Fruit fly (Drosophila melanogaster) whole organism, embryonic: Measurements from ENCODE around the gene CG14817.
A peak's percentile ranks its signal among the peaks of the same experiment; 100 is the strongest.

Experiments used
- Adf1 ChIP-seq: fragments of 200-800 bp; sonication (Bioruptor generic); IDR thresholded peaks from 2 replicates; pipeline ENCODE4 v1.3.6; 2022; ENCODE audit warnings: missing biosample characterization, missing genetic modification characterization
- B-H2 ChIP-seq: fragments of 200-800 bp; sonication (Bioruptor generic); optimal IDR thresholded peaks from 2 replicates; lab custom pipeline; 2018; ENCODE audit warnings: missing biosample characterization, mild to moderate bottlenecking, missing genetic modification characterization
- Blimp-1 ChIP-seq: fragments of 200-800 bp; sonication (Bioruptor generic); optimal IDR thresholded peaks from 3 replicates; lab custom pipeline; 2018; ENCODE audit warnings: missing biosample characterization, missing genetic modification characterization, mild to moderate bottlenecking, moderate library complexity, missing genetic modification reagents
- BtbVII ChIP-seq: fragments of 200-800 bp; sonication (Bioruptor generic); optimal IDR thresholded peaks from 3 replicates; lab custom pipeline; 2017; ENCODE audit warnings: missing biosample characterization, mild to moderate bottlenecking, missing genetic modification characterization
- CG10209 ChIP-seq: fragments of 200-800 bp; sonication (Bioruptor generic); optimal IDR thresholded peaks from 3 replicates; lab custom pipeline; 2017; ENCODE audit warnings: missing biosample characterization, mild to moderate bottlenecking, missing genetic modification characterization, missing genetic modification reagents
- CG10431 ChIP-seq: fragments of 200-800 bp; sonication (Bioruptor generic); optimal IDR thresholded peaks from 3 replicates; lab custom pipeline; 2018; ENCODE audit warnings: missing biosample characterization, mild to moderate bottlenecking, missing genetic modification characterization
- CG12299 ChIP-seq: fragments of 200-800 bp; sonication (Bioruptor generic); optimal IDR thresholded peaks from 2 replicates; lab custom pipeline; 2018; ENCODE audit warnings: missing biosample characterization, mild to moderate bottlenecking, missing genetic modification characterization
- CG14667 ChIP-seq: fragments of 200-800 bp; sonication (Bioruptor generic); IDR thresholded peaks from 2 replicates; pipeline ENCODE4 v1.3.6; 2022; ENCODE audit warnings: missing biosample characterization, missing genetic modification characterization
- CG2199 ChIP-seq: fragments of 200-800 bp; sonication (Bioruptor generic); IDR thresholded peaks from 3 replicates; pipeline ENCODE4 v1.3.6; 2022; ENCODE audit warnings: missing biosample characterization, missing genetic modification characterization
- CG2202 ChIP-seq: fragments of 200-800 bp; sonication (Bioruptor generic); optimal IDR thresholded peaks from 2 replicates; lab custom pipeline; 2018; ENCODE audit warnings: missing biosample characterization, mild to moderate bottlenecking, missing genetic modification characterization
- CG6272 ChIP-seq: fragments of 200-800 bp; sonication (Bioruptor generic); IDR thresholded peaks from 2 replicates; pipeline ENCODE4 v1.3.6; 2022; ENCODE audit warnings: missing biosample characterization, missing genetic modification characterization
- CG6791 ChIP-seq: fragments of 200-800 bp; sonication (Bioruptor generic); IDR thresholded peaks from 3 replicates; pipeline ENCODE4 v1.3.6; 2022; ENCODE audit warnings: missing biosample characterization, missing genetic modification characterization; ENCODE audit not compliant: partially characterized antibody
- CG6813 ChIP-seq: fragments of 200-800 bp; sonication (Bioruptor generic); optimal IDR thresholded peaks from 2 replicates; lab custom pipeline; 2017; ENCODE audit warnings: missing biosample characterization, missing genetic modification characterization, mild to moderate bottlenecking, moderate library complexity, missing genetic modification reagents
- CG7987 ChIP-seq: fragments of 200-800 bp; sonication (Bioruptor generic); optimal IDR thresholded peaks from 2 replicates; lab custom pipeline; 2018; ENCODE audit warnings: missing biosample characterization, mild to moderate bottlenecking, missing genetic modification characterization, moderate library complexity
- CG9437 ChIP-seq: fragments of 200-800 bp; sonication (Bioruptor generic); optimal IDR thresholded peaks from 2 replicates; lab custom pipeline; 2018; ENCODE audit warnings: missing biosample characterization, mild to moderate bottlenecking, missing genetic modification characterization
- D ChIP-seq, 2 experiments: fragments of 200-800 bp in 1 of 2; fragments of >200 bp in 1 of 2; sonication (Bioruptor generic) in 1 of 2; optimal IDR thresholded peaks; 2 replicates in 1 of 2; 3 replicates in 1 of 2; lab custom pipeline; 2017; ENCODE audit warnings: mild to moderate bottlenecking in 1 of 2, missing biosample characterization in 1 of 2, missing genetic modification characterization in 1 of 2, missing genetic modification reagents in 1 of 2
- Dbx ChIP-seq: fragments of 200-800 bp; sonication (Bioruptor generic); IDR thresholded peaks from 3 replicates; pipeline ENCODE4 v1.3.6; 2022; ENCODE audit warnings: missing biosample characterization, missing genetic modification characterization
- Dref ChIP-seq: fragments of 200-800 bp; sonication (Bioruptor generic); IDR thresholded peaks from 2 replicates; pipeline ENCODE4 v1.3.6; 2022; ENCODE audit warnings: missing biosample characterization, missing genetic modification characterization
- Ets65A ChIP-seq: fragments of 200-800 bp; sonication (Bioruptor generic); peaks from one replicate; lab custom pipeline; 2016; ENCODE audit warnings: missing biosample characterization, missing genetic modification characterization
- H2.0 ChIP-seq: fragments of 200-800 bp; sonication (Bioruptor generic); IDR thresholded peaks from 2 replicates; pipeline ENCODE4 v1.3.6; 2022; ENCODE audit warnings: missing biosample characterization, missing genetic modification characterization
- Hey ChIP-seq: fragments of 200-800 bp; sonication (Bioruptor generic); optimal IDR thresholded peaks from 3 replicates; lab custom pipeline; 2018; ENCODE audit warnings: missing biosample characterization, mild to moderate bottlenecking, missing genetic modification characterization
- Jarid2 ChIP-seq: fragments of 200-800 bp; sonication (Bioruptor generic); optimal IDR thresholded peaks from 3 replicates; lab custom pipeline; 2017; ENCODE audit warnings: mild to moderate bottlenecking, missing biosample characterization, missing genetic modification reagents, missing genetic modification characterization
- Meics ChIP-seq: fragments of 200-800 bp; sonication (Bioruptor generic); optimal IDR thresholded peaks from 2 replicates; lab custom pipeline; 2017; ENCODE audit warnings: missing biosample characterization, mild to moderate bottlenecking, missing genetic modification characterization
- Nf-YB ChIP-seq: fragments of 200-800 bp; sonication (Bioruptor generic); optimal IDR thresholded peaks from 3 replicates; lab custom pipeline; 2019; ENCODE audit warnings: missing biosample characterization, mild to moderate bottlenecking, missing genetic modification characterization, moderate library complexity
- Pdp1 ChIP-seq, 2 experiments: fragments of 200-800 bp; sonication (Bioruptor generic); optimal IDR thresholded peaks; 3 replicates each; lab custom pipeline; 2016; ENCODE audit warnings: missing biosample characterization in 2 of 2, missing genetic modification characterization in 2 of 2, mild to moderate bottlenecking in 1 of 2, moderate library complexity in 1 of 2
- Taf1 ChIP-seq: fragments of 200-800 bp; sonication (Bioruptor generic); IDR thresholded peaks from 2 replicates; pipeline ENCODE4 v1.3.6; 2022; ENCODE audit warnings: missing biosample characterization, missing genetic modification characterization
- abd-A ChIP-seq: fragments of 200-800 bp; sonication (Bioruptor generic); optimal IDR thresholded peaks from 3 replicates; lab custom pipeline; 2019; ENCODE audit warnings: missing biosample characterization, mild to moderate bottlenecking, missing genetic modification characterization, moderate library complexity
- ash1 ChIP-seq: fragments of 200-800 bp; sonication (Bioruptor generic); optimal IDR thresholded peaks from 2 replicates; lab custom pipeline; 2018; ENCODE audit warnings: missing biosample characterization, mild to moderate bottlenecking, missing genetic modification characterization
- btn ChIP-seq: fragments of 200-800 bp; sonication (Bioruptor generic); optimal IDR thresholded peaks from 2 replicates; lab custom pipeline; 2016; ENCODE audit warnings: missing biosample characterization, missing genetic modification characterization
- cg ChIP-seq: fragments of 200-800 bp; sonication (Bioruptor generic); optimal IDR thresholded peaks from 3 replicates; lab custom pipeline; 2019; ENCODE audit warnings: missing biosample characterization, mild to moderate bottlenecking, missing genetic modification characterization, moderate library complexity
- dati ChIP-seq: fragments of 200-800 bp; sonication (Bioruptor generic); IDR thresholded peaks from 2 replicates; pipeline ENCODE4 v1.3.6; 2022; ENCODE audit warnings: missing biosample characterization, missing genetic modification characterization
- esg ChIP-seq: fragments of 200-800 bp; sonication (Bioruptor generic); conservative IDR thresholded peaks from 2 replicates; pipeline ENCODE4 v1.3.6; 2022; ENCODE audit warnings: missing biosample characterization, missing genetic modification characterization
- fd3F ChIP-seq: fragments of 200-800 bp; sonication (Bioruptor generic); optimal IDR thresholded peaks from 2 replicates; lab custom pipeline; 2018; ENCODE audit warnings: missing biosample characterization, mild to moderate bottlenecking, missing genetic modification characterization, moderate library complexity
- gfzf ChIP-seq: fragments of 200-800 bp; sonication (Bioruptor generic); optimal IDR thresholded peaks from 2 replicates; lab custom pipeline; 2016; ENCODE audit warnings: missing biosample characterization, mild to moderate bottlenecking, missing genetic modification characterization, moderate library complexity
- hbn ChIP-seq: fragments of 200-800 bp; sonication (Bioruptor generic); IDR thresholded peaks from 2 replicates; pipeline ENCODE4 v1.3.6; 2022; ENCODE audit warnings: missing biosample characterization, missing genetic modification characterization; ENCODE audit not compliant: partially characterized antibody
- insv ChIP-seq, 2 experiments: fragments of 200-800 bp; sonication (Bioruptor generic); optimal IDR thresholded peaks; 3 replicates each; lab custom pipeline; 2016 to 2018; ENCODE audit warnings: missing biosample characterization in 2 of 2, missing genetic modification characterization in 2 of 2
- inv ChIP-seq: fragments of 200-800 bp; sonication (Bioruptor generic); IDR thresholded peaks from 2 replicates; pipeline ENCODE4 v1.3.6; 2022; ENCODE audit warnings: missing biosample characterization, missing genetic modification characterization; ENCODE audit not compliant: partially characterized antibody
- jigr1 ChIP-seq: fragments of 200-800 bp; sonication (Bioruptor generic); IDR thresholded peaks from 3 replicates; pipeline ENCODE4 v1.3.6; 2022; ENCODE audit warnings: missing biosample characterization, missing genetic modification characterization
- ken ChIP-seq: fragments of 200-800 bp; sonication (Bioruptor generic); IDR thresholded peaks from 3 replicates; pipeline ENCODE4 v1.3.6; 2022; ENCODE audit warnings: missing biosample characterization, missing genetic modification characterization
- klu ChIP-seq: fragments of 200-800 bp; sonication (Bioruptor generic); IDR thresholded peaks from 2 replicates; pipeline ENCODE4 v1.3.6; 2022; ENCODE audit warnings: missing biosample characterization, missing genetic modification characterization
- peb ChIP-seq: fragments of 200-800 bp; sonication (Bioruptor generic); IDR thresholded peaks from 2 replicates; pipeline ENCODE4 v1.3.6; 2022; ENCODE audit warnings: missing biosample characterization, missing genetic modification characterization
- schlank ChIP-seq: fragments of 200-800 bp; sonication (Bioruptor generic); optimal IDR thresholded peaks from 2 replicates; lab custom pipeline; 2018; ENCODE audit warnings: missing biosample characterization, mild to moderate bottlenecking, missing genetic modification characterization
- scrt ChIP-seq: fragments of 200-800 bp; sonication (Bioruptor generic); optimal IDR thresholded peaks from 2 replicates; lab custom pipeline; 2018; ENCODE audit warnings: missing biosample characterization, mild to moderate bottlenecking, missing genetic modification characterization, moderate library complexity
- sob ChIP-seq: fragments of 200-800 bp; sonication (Bioruptor generic); IDR thresholded peaks from 2 replicates; pipeline ENCODE4 v1.3.6; 2022; ENCODE audit warnings: missing biosample characterization, missing genetic modification characterization
- sug ChIP-seq: fragments of 200-800 bp; optimal IDR thresholded peaks from 2 replicates; lab custom pipeline; 2019; ENCODE audit warnings: missing biosample characterization, mild to moderate bottlenecking, missing genetic modification characterization, moderate library complexity
- tna ChIP-seq: fragments of 200-800 bp; sonication (Bioruptor generic); IDR thresholded peaks from 2 replicates; pipeline ENCODE4 v1.3.6; 2022; ENCODE audit warnings: missing biosample characterization, missing genetic modification characterization; ENCODE audit not compliant: partially characterized antibody
- trem ChIP-seq: fragments of 200-800 bp; optimal IDR thresholded peaks from 3 replicates; lab custom pipeline; 2019; ENCODE audit warnings: missing biosample characterization, mild to moderate bottlenecking, missing genetic modification characterization, moderate library complexity
- unpg ChIP-seq: fragments of 200-800 bp; sonication (Bioruptor generic); optimal IDR thresholded peaks from 3 replicates; lab custom pipeline; 2018; ENCODE audit warnings: missing biosample characterization, mild to moderate bottlenecking, missing genetic modification characterization, moderate library complexity

Gene CG14817

DNA sequence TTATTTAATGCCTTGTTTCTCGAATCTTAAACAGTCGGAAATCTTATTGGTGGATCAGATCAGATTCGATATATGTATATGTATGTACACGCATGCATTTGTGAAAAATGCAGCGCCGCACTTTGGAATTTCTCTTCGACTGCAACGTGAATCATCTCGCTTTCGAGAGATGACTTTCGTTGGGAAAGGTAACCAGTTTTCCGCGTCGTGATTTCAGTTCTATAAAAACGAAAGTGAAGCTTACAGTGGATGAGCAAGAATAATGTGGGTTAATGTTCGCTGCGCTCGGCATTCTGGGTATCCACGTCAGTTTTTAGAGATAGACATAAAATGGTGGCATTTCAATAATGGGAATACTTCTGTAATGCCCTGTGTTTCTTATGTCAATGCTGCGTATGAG, 20.5 kb downstream of the CG14817 start:
- TF ChIP-seq Blimp-1 (peak; percentile 99), hbn (GFP tag; lab: Robert Waterston, UW) (no peak)

DNA sequence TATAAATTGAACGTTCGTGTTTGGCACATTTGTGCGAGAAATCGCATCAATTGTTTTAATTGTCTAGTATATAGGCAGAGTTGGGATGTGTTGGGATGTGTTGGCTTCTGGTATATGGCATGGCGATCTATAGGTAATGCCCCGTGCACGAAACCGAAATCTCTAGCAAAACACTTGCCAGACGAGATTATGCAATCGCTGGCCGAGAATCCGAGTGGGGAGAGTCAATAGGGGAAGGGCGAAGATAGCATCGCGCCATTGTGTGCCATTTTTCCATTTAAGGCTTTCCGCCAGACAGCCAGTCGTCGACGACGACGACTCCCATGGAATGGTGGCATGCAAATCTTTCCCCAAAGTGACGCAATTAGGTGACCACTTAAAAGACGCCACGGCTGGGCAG, 22.2 kb downstream of the CG14817 start:
- TF ChIP-seq CG6272 (GFP tag; lab: Robert Waterston, UW) (no peak), sob (GFP tag; lab: Robert Waterston, UW) (no peak), Ets65A (GFP tag; lab: Kevin White, UChicago) (peak; percentile 62), CG14667 (GFP tag; lab: Robert Waterston, UW) (no peak), btn (GFP tag; lab: Kevin White, UChicago) (no peak), Adf1 (no peak), Dbx (no peak), Dref (GFP tag; lab: Robert Waterston, UW) (no peak), inv (GFP tag; lab: Robert Waterston, UW) (no peak), sug (tag; lab: Kevin White, UChicago) (no peak), ken (GFP tag; lab: Robert Waterston, UW) (no peak), Pdp1 (GFP tag; optimal IDR thresholded peaks at IDR 0.05; lab: Kevin White, UChicago) (peak in 1 of 2 experiments; percentile 65), Hey (no peak), H2.0 (GFP tag; lab: Robert Waterston, UW) (no peak)

DNA sequence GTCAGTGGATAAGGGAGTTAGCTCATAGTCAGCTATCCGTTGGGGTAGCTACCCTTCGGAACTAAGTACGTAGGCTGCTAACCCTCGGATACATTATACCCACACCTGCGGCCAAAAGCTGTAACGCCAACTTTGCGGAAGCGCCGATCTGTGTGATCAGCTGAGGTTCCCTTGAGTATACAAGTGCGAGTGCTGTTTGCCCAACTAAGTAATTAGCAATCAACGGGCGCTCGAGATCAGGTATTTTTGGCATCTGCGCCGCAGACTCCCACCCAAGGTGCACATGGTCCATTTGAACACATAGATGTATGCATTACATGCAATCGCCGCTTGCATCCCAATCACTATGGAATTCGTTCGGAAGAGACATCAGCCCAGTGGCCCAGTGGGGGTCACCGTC, 23.0 kb downstream of the CG14817 start:
- TF ChIP-seq CG6791 (GFP tag; lab: Robert Waterston, UW): no peak
- peak in 1 of 2 experiments; percentile 51 for TF ChIP-seq insv (GFP tag; optimal IDR thresholded peaks at IDR 0.05; lab: Kevin White, UChicago)
- TF ChIP-seq unpg (GFP tag; lab: Kevin White, UChicago): peak; percentile 36
- peak; percentile 89 for TF ChIP-seq BtbVII (GFP tag; lab: Kevin White, UChicago)
- no peak for TF ChIP-seq tna
- TF ChIP-seq CG6813 (GFP tag; lab: Kevin White, UChicago): peak; percentile 92
- peak; percentile 72 for TF ChIP-seq B-H2 (GFP tag; lab: Kevin White, UChicago)
- peak; percentile 86 for TF ChIP-seq CG7987 (GFP tag; lab: Kevin White, UChicago)
- peak; percentile 52 for TF ChIP-seq Jarid2 (GFP tag; lab: Kevin White, UChicago)
- no peak for TF ChIP-seq jigr1
- TF ChIP-seq CG10209 (GFP tag; lab: Kevin White, UChicago): peak; percentile 75
- TF ChIP-seq abd-A (tag; lab: Kevin White, UChicago): no peak
- TF ChIP-seq Taf1 (GFP tag; lab: Robert Waterston, UW): peak; percentile 31; the same call in 1 of the 2 replicates
- TF ChIP-seq Nf-YB: no peak
- TF ChIP-seq trem (tag; lab: Kevin White, UChicago): no peak
- TF ChIP-seq ash1 (GFP tag; lab: Kevin White, UChicago): peak; percentile 87
- peak; percentile 68 for TF ChIP-seq scrt (GFP tag; lab: Kevin White, UChicago)
- TF ChIP-seq esg: no peak
- peak; percentile 69 for TF ChIP-seq fd3F (GFP tag; lab: Kevin White, UChicago)
- no peak for TF ChIP-seq CG2199 (GFP tag; lab: Robert Waterston, UW)
- TF ChIP-seq CG10431 (GFP tag; lab: Kevin White, UChicago): no peak
- no peak for TF ChIP-seq peb (GFP tag; lab: Robert Waterston, UW)
- TF ChIP-seq D (optimal IDR thresholded peaks at IDR 0.05; lab: Kevin White, UChicago): no peak
- TF ChIP-seq D (GFP tag; optimal IDR thresholded peaks at IDR 0.05; lab: Kevin White, UChicago): no peak
- peak; percentile 72 for TF ChIP-seq CG12299 (tag; lab: Kevin White, UChicago)
- TF ChIP-seq gfzf (GFP tag; lab: Kevin White, UChicago): no peak
- no peak for TF ChIP-seq CG2202 (tag; lab: Kevin White, UChicago)
- peak; percentile 84 for TF ChIP-seq schlank
- no peak for TF ChIP-seq cg (GFP tag; lab: Kevin White, UChicago)
- TF ChIP-seq CG9437 (GFP tag; lab: Kevin White, UChicago): no peak
- peak; percentile 81 for TF ChIP-seq Meics (GFP tag; lab: Kevin White, UChicago)
- TF ChIP-seq dati (GFP tag; lab: Robert Waterston, UW): no peak
- peak; percentile 32; the same call in 1 of the 2 replicates for TF ChIP-seq klu (GFP tag; lab: Robert Waterston, UW)
